Worm (Caenorhabditis elegans) whole organism, late embryonic: ENCODE results near the gene F53F4.18.

Experiments
- dmd-4 ChIP-seq: sonication (generic microtip); optimal IDR thresholded peaks from 2 replicates; lab custom pipeline; 2016; ENCODE audit warnings: borderline replicate concordance, missing genetic modification characterization, missing compliant biosample characterization
- fax-1 ChIP-seq: sonication (generic microtip); optimal IDR thresholded peaks from 2 replicates; lab custom pipeline; 2016; ENCODE audit warnings: missing genotype, missing genetic modification characterization, missing compliant biosample characterization
- fkh-10 ChIP-seq: fragments of 150-350 bp; optimal IDR thresholded peaks from 2 replicates; lab custom pipeline; 2014; ENCODE audit warnings: missing biosample characterization, missing genetic modification reagents, missing genetic modification characterization
- pha-4 ChIP-seq: fragments of 150-350 bp; optimal IDR thresholded peaks from 2 replicates; lab custom pipeline; 2018; ENCODE audit warnings: missing biosample characterization, missing genetic modification reagents, missing genetic modification characterization
- rnt-1 ChIP-seq: sonication (generic microtip); optimal IDR thresholded peaks from 2 replicates; lab custom pipeline; 2016; ENCODE audit warnings: missing genetic modification characterization, missing compliant biosample characterization

ce11 chrV:13584484-13584883, 5.4 kb upstream of the F53F4.18 start, which contains the start of gene F53F4.1:
- TF ChIP-seq rnt-1 (no peak), fax-1 (tag; lab: Kevin White, UChicago) (no peak), fkh-10 (no peak), pha-4 (no peak), dmd-4 (tag; lab: Kevin White, UChicago) (no peak)
